Worm (Caenorhabditis elegans) whole organism, midembryonic: Measurements from ENCODE around the gene F31D5.6.

Source experiments
- cog-1 ChIP-seq: sonication (generic microtip); optimal IDR thresholded peaks from 2 replicates; lab custom pipeline; 2016; ENCODE audit warnings: missing genetic modification characterization, missing compliant biosample characterization
- flt-1 ChIP-seq: fragments of 200-800 bp; sonication (Bioruptor generic); IDR thresholded peaks from 2 replicates; pipeline ENCODE4 v1.3.6; 2022; ENCODE audit warnings: missing genetic modification characterization, missing compliant biosample characterization
- med-1 ChIP-seq: sonication (generic microtip); optimal IDR thresholded peaks from 2 replicates; lab custom pipeline; 2017; ENCODE audit warnings: missing genetic modification characterization, mild to moderate bottlenecking, missing compliant biosample characterization, antibody characterized with exemption, missing genetic modification reagents; ENCODE audit not compliant: insufficient read depth
- tab-1 ChIP-seq: fragments of 200-800 bp; sonication (Bioruptor generic); IDR thresholded peaks from 2 replicates; pipeline ENCODE4 v1.3.6; 2022; ENCODE audit warnings: missing genetic modification characterization, missing compliant biosample characterization

- TF ChIP-seq tab-1 (GFP tag; lab: Robert Waterston, UW): no peak
- TF ChIP-seq cog-1 (tag; lab: Kevin White, UChicago): no peak
- no peak for TF ChIP-seq flt-1 (GFP tag; lab: Robert Waterston, UW)
- no peak for TF ChIP-seq med-1 (GFP tag; lab: Kevin White, UChicago)
Measured at ce11 chrII:4178838-4179237, 30.7 kb upstream of the F31D5.6 start, which contains the start of gene R03H10.7.
